Worm (Caenorhabditis elegans) whole organism, midembryonic: Measurements from ENCODE around the gene exc-1.

Source experiments
- T22C8.4 ChIP-seq: fragments of 200-800 bp; sonication (Bioruptor generic); IDR thresholded peaks from 2 replicates; pipeline ENCODE4 v1.3.6; 2022; ENCODE audit warnings: missing genetic modification characterization, missing compliant biosample characterization
- cog-1 ChIP-seq: sonication (generic microtip); optimal IDR thresholded peaks from 2 replicates; lab custom pipeline; 2016; ENCODE audit warnings: missing genetic modification characterization, missing compliant biosample characterization
- flt-1 ChIP-seq: fragments of 200-800 bp; sonication (Bioruptor generic); IDR thresholded peaks from 2 replicates; pipeline ENCODE4 v1.3.6; 2022; ENCODE audit warnings: missing genetic modification characterization, missing compliant biosample characterization
- klf-2 ChIP-seq: fragments of 200-800 bp; sonication (Bioruptor generic); conservative IDR thresholded peaks from 2 replicates; pipeline ENCODE4 v1.3.6; 2022; ENCODE audit warnings: missing genetic modification reagents, missing genetic modification characterization, missing compliant biosample characterization
- med-1 ChIP-seq: sonication (generic microtip); optimal IDR thresholded peaks from 2 replicates; lab custom pipeline; 2017; ENCODE audit warnings: missing genetic modification characterization, mild to moderate bottlenecking, missing compliant biosample characterization, antibody characterized with exemption, missing genetic modification reagents; ENCODE audit not compliant: insufficient read depth
- ref-1 ChIP-seq: fragments of 200-800 bp; sonication (Bioruptor generic); conservative IDR thresholded peaks from 2 replicates; pipeline ENCODE4 v1.3.6; 2022; ENCODE audit warnings: missing genetic modification reagents, missing genetic modification characterization, missing compliant biosample characterization
- tab-1 ChIP-seq: fragments of 200-800 bp; sonication (Bioruptor generic); IDR thresholded peaks from 2 replicates; pipeline ENCODE4 v1.3.6; 2022; ENCODE audit warnings: missing genetic modification characterization, missing compliant biosample characterization
- ztf-23 ChIP-seq: fragments of 200-800 bp; sonication (Bioruptor generic); IDR thresholded peaks from 2 replicates; pipeline ENCODE4 v1.3.6; 2022; ENCODE audit warnings: missing genetic modification reagents, missing genetic modification characterization, missing compliant biosample characterization
- ztf-29 ChIP-seq: fragments of 200-800 bp; sonication (Bioruptor generic); IDR thresholded peaks from 2 replicates; pipeline ENCODE4 v1.3.6; 2022; ENCODE audit warnings: missing genetic modification reagents, missing genetic modification characterization, missing compliant biosample characterization

The exc-1 gene

DNA sequence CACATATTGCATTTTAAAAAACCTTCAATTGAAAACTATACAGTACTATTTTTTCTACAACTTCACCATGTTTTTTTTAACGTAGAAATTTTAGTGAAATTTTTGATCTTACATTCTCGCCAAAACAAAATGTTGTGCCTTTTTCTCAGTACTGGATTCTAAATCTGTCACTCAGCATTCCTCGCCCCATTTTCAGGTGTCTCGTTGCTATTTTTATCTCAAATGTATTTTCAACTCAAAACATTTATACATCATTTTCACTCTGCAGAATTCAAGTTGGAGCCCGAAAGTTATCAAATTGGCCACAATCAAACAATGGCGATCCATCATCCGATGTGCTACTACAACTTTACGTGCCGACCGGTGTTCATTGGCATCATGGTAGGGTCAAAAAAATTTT lies 11.2 kb downstream of the exc-1 start, which contains the start of gene sprr-1:
TSS of gene sprr-1 (plus strand) at position 269 of the 400 bp plus-strand sequence.
- TF ChIP-seq cog-1 (tag; lab: Kevin White, UChicago): no peak
- no peak for TF ChIP-seq tab-1 (GFP tag; lab: Robert Waterston, UW)
- TF ChIP-seq T22C8.4: no peak
- TF ChIP-seq klf-2 (GFP tag; lab: Robert Waterston, UW): no peak
- no peak for TF ChIP-seq med-1
- no peak for TF ChIP-seq ztf-29 (GFP tag; lab: Robert Waterston, UW)
- TF ChIP-seq ref-1 (GFP tag; lab: Robert Waterston, UW): no peak
- TF ChIP-seq flt-1: no peak
- TF ChIP-seq ztf-23 (GFP tag; lab: Robert Waterston, UW): no peak

DNA sequence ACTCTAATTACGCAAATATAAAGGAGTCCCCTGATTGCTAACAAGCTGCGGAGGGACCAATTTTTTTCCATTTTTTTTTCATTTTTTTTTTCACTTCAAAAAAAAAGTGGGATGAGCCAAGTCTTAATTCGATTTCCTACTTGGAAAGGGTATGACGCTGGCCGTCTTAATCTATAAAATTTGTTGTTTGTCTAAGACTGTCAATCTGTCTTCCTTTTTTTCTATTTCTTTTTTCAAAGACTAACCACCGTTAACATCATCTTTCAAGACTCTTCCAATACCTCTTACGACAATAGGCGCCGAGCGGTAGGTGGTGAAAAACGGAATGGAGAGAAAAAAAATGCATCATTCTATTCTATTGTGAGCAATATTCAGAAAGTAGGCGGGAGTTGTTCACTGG lies 12.2 kb downstream of the exc-1 start:
- TF ChIP-seq tab-1 (GFP tag; lab: Robert Waterston, UW): no peak
- TF ChIP-seq cog-1 (tag; lab: Kevin White, UChicago): no peak
- no peak for TF ChIP-seq ztf-29 (GFP tag; lab: Robert Waterston, UW)
- TF ChIP-seq ztf-23 (GFP tag; lab: Robert Waterston, UW): no peak
- no peak for TF ChIP-seq ref-1 (GFP tag; lab: Robert Waterston, UW)
- no peak for TF ChIP-seq klf-2 (GFP tag; lab: Robert Waterston, UW)
- TF ChIP-seq flt-1: no peak
- TF ChIP-seq med-1: no peak
- no peak for TF ChIP-seq T22C8.4

DNA sequence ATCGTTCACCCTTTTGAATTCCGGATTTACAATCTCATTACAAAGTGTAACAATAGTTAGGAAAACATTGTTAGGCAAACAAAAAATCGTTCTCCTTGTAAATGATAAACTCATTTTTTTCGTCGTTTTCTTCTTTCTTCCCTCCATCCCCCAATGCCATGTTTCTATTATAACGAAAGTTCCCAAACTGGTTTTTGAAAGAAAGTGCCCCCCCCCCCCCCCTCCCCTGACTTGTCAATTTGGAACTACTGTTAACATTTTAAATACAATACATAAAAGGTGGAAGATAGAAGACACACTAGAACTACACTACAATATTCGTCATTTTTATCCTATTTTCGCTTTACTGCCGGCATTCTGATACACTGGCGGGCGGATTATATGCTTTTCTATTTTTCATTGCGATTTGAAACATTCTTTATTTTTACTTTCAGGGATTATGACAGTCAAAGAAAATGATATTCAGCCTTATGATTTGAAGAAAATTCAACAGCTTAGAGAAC lies 30.9 kb downstream of the exc-1 start, which contains the start of gene R03A10.5:
TSS of gene R03A10.5 (plus strand) at position 431 of the 503 bp plus-strand sequence.
- TF ChIP-seq T22C8.4 (no peak), ref-1 (GFP tag; lab: Robert Waterston, UW) (no peak), tab-1 (GFP tag; lab: Robert Waterston, UW) (no peak), flt-1 (no peak), cog-1 (tag; lab: Kevin White, UChicago) (no peak)

DNA sequence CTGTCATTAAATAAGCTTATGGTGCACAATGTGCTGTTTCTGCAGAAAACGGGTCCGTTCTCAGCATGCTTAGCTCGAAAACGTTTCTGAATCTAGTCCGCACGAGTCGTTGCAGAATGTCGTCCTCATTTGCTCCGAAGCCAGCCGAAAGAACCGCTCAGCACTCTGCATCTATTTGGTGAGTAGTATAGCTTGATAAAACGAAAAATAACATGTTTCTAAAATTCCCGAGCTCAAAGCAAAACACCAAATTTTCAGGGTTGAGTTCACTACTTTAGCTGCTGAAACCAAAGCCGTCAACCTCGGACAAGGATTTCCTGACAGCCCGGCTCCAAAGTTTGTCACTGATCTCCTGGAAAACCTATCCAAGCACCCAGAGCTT lies 35.5 kb downstream of the exc-1 start, which contains the start of gene nkat-3:
TSS of gene nkat-3 (plus strand) at position 46 of the 382 bp plus-strand sequence.
- TF ChIP-seq tab-1 (GFP tag; lab: Robert Waterston, UW): no peak

DNA sequence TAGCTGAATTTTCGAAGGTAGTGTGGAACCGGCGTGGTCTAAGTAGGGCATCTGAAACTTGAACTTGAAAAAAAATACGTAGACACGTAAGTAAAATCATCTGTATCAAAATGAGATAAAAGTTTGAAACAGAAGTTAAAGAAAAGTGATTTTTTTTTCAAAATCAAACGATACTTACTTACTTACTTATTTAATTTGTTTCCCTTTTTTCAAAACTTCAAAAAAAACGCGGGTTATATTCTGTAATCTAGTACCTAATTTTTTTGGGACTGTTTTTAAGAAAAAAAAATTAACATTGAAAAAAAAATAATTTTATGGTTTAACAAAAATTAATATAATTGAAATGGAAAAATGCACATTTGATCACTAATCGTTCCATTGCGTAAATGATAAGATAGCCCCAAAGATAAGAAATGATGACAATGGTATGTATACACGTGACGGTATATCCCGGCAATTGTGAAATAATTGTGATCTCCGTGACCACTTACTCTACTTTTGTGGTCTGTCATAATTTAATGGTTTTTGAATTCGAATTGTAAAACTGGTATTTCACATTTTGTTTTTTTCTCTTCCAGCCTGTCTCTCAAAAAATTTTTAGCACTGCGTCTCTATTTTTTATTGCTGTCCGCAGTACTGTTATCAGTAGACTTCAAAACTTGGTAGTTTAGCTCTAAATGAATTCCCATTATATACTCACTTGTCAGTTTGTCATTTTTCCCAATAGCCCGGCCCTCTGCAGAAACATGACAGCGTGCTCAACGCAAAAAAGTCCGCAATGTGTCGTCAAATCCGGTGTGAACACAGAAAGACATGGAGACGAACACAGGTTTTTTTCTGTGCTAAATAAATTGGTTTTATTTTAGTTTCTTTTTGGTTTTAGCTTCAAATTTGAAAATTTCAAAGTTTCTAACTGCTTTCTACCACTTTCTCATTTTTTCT lies 36.2 kb downstream of the exc-1 start, which contains the start of gene mocs-1:
TSS of gene mocs-1 (minus strand) at position 51 of the 942 bp plus-strand sequence.
- TF ChIP-seq ztf-29 (GFP tag; lab: Robert Waterston, UW) (no peak), T22C8.4 (no peak), klf-2 (GFP tag; lab: Robert Waterston, UW) (no peak), flt-1 (no peak), tab-1 (GFP tag; lab: Robert Waterston, UW) (no peak), cog-1 (tag; lab: Kevin White, UChicago) (no peak), med-1 (no peak), ztf-23 (GFP tag; lab: Robert Waterston, UW) (no peak), ref-1 (GFP tag; lab: Robert Waterston, UW) (no peak)

DNA sequence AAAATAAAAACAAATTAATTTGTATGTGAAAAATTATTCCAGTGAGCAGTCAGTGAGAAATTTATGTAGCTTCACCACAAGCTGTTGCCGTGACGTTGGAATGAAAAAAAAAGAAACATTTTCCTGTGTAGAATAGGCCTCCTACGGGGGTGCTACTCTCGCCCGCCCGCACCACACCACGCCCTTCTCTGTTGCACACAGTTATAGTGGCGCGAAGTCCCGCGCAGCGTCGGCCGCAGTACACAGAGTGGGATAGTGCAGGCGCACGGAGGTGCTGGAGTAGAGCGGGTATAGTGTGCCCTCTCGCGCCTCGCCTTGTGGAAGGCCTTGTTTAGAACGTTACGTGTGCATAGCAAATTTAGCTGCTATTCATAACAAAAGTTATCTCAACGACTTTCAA lies 38.4 kb downstream of the exc-1 start:
- TF ChIP-seq flt-1 (no peak), cog-1 (tag; lab: Kevin White, UChicago) (no peak), tab-1 (GFP tag; lab: Robert Waterston, UW) (no peak), T22C8.4 (no peak), ref-1 (GFP tag; lab: Robert Waterston, UW) (no peak), ztf-29 (GFP tag; lab: Robert Waterston, UW) (no peak), med-1 (no peak), klf-2 (GFP tag; lab: Robert Waterston, UW) (no peak), ztf-23 (GFP tag; lab: Robert Waterston, UW) (no peak)

DNA sequence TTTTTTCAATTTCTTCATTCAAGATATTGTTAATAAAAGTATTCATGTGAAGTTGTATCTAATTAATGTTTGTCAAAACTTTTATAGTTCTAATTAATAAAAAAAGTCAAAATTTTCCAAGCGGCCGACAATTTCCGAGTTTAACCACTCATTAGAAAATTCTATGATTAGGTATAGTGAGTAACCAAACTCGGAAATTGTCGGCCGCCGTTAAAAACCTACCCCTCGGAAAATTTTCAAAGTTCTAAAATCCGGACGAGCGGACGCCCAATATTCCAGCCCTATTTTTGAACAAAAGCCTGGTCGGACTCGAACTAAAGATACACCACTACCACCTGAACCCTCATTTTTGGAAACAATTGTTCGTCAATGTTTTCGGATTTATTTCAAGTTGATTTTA lies 42.3 kb downstream of the exc-1 start:
- TF ChIP-seq med-1 (no peak), tab-1 (GFP tag; lab: Robert Waterston, UW) (no peak), ztf-29 (GFP tag; lab: Robert Waterston, UW) (no peak)

DNA sequence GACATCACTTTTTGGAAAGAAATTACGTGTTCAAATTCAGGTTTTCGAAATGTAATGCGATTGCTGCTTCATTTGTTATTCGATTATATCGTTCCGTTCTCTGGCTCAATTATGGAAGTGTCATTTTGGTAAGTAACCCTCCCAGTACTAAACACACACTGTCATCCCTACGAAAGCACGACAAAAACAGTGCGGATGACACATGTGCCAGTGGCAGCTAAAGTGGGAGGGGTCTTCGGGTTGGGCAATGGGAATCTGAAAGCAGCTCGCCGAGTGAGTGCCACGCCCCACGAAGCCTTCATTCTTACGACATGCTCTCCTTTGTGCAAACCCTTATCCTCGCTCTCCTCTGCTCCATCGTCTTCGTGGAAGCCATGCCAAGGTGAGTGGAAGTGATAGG lies 43.7 kb downstream of the exc-1 start, which contains the start of gene flp-32:
TSS of gene flp-32 (plus strand) at position 301 of the 400 bp plus-strand sequence.
- TF ChIP-seq flt-1 (no peak), ztf-23 (GFP tag; lab: Robert Waterston, UW) (no peak), T22C8.4 (no peak), med-1 (no peak), cog-1 (tag; lab: Kevin White, UChicago) (no peak)

DNA sequence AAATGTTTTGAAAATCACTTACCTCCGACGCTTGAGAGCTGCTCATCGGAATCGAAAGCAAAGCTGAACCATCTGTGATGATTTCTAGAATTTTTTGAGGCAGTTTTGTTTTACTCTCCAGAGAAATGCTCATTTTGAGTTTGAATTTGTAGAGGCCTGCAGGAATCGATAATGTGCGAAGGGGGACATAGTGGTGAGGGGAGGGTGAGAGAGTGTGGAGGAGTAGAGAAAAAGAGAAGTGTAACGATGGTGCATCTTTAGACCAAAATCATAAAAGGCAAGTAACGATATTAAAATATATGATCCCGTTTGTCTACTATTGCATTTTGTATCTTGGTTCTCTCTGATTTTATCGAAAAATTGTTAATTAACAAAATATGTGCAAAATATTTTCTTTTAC lies 46.2 kb downstream of the exc-1 start, which contains the start of gene blos-8:
TSS of gene blos-8 (minus strand) at position 216 of the 400 bp plus-strand sequence.
- no peak for TF ChIP-seq ztf-29 (GFP tag; lab: Robert Waterston, UW)
- TF ChIP-seq cog-1 (tag; lab: Kevin White, UChicago): no peak
- TF ChIP-seq tab-1 (GFP tag; lab: Robert Waterston, UW): no peak
- TF ChIP-seq T22C8.4: peak; percentile 64; the same call in 1 of the 2 replicates

DNA sequence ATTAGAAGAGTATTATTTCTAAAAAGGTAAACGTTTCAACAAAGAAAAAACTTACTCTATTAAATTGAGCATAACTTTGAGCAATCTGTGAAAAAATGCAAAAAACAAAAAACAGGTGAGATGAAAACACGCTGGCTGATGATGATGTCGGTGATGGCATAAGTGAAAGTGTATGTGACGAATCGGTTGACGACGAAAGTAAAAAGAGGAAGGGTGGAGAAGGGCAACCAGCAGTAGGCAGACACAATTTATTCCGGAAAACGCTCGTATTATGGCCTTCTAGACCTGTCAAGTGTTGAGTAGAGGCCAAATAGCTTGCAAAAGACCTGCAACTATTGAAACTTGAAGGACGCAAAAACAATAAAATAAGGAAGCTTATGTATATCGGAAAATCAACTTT lies 49.3 kb downstream of the exc-1 start, which contains the start of gene nas-13:
TSS of gene nas-13 (minus strand) at position 323 of the 400 bp plus-strand sequence.
- no peak for TF ChIP-seq T22C8.4
- TF ChIP-seq ztf-23 (GFP tag; lab: Robert Waterston, UW): no peak
- TF ChIP-seq med-1: no peak
- no peak for TF ChIP-seq klf-2 (GFP tag; lab: Robert Waterston, UW)
- TF ChIP-seq flt-1: no peak
- TF ChIP-seq cog-1 (tag; lab: Kevin White, UChicago): no peak
- TF ChIP-seq ztf-29 (GFP tag; lab: Robert Waterston, UW): no peak
- no peak for TF ChIP-seq tab-1 (GFP tag; lab: Robert Waterston, UW)
- TF ChIP-seq ref-1 (GFP tag; lab: Robert Waterston, UW): no peak
